Worm (Caenorhabditis elegans): Measurements from ENCODE around the gene E01G6.1.

Gene E01G6.1

ce11 chrX:12285496-12285895 is 24.8 kb downstream of the E01G6.1 start, which contains the start of gene lips-2:
TSS of gene lips-2 (plus strand) at chrX:12285796.
- no peak for TF ChIP-seq nhr-237 (tag; optimal IDR thresholded peaks at IDR 0.05)
- TF ChIP-seq ztf-11 (tag; optimal IDR thresholded peaks at IDR 0.05), result no peak
- no peak for TF ChIP-seq lsy-2 (tag; optimal IDR thresholded peaks at IDR 0.05)
- no peak for TF ChIP-seq elt-3 (tag; optimal IDR thresholded peaks at IDR 0.05)
- no peak for TF ChIP-seq unc-39 (tag; optimal IDR thresholded peaks at IDR 0.05)
- TF ChIP-seq unc-62 (GFP tag; optimal IDR thresholded peaks at IDR 0.05), result no peak
- no peak for TF ChIP-seq drap-1 (GFP tag; optimal IDR thresholded peaks at IDR 0.05)
- TF ChIP-seq nhr-28 (tag; optimal IDR thresholded peaks at IDR 0.05), result no peak
- TF ChIP-seq ceh-43 (GFP tag; optimal IDR thresholded peaks at IDR 0.05), result no peak
- TF ChIP-seq M03D4.4 (tag; optimal IDR thresholded peaks at IDR 0.05), result no peak
- no peak for TF ChIP-seq unc-120 (tag; optimal IDR thresholded peaks at IDR 0.05; ENCODE audit: poor library complexity, severe bottlenecking)
- TF ChIP-seq ces-1 (GFP tag; optimal IDR thresholded peaks at IDR 0.05), result no peak
- TF ChIP-seq bed-3 (GFP tag; optimal IDR thresholded peaks at IDR 0.05), result no peak
- TF ChIP-seq cnd-1 (tag; optimal IDR thresholded peaks at IDR 0.05), result no peak

- TF ChIP-seq zip-8 (tag; optimal IDR thresholded peaks at IDR 0.05) (no peak), nhr-12 (tag; optimal IDR thresholded peaks at IDR 0.05) (no peak), mab-5 (tag; optimal IDR thresholded peaks at IDR 0.05) (no peak), M03D4.4 (tag; optimal IDR thresholded peaks at IDR 0.05) (no peak), snpc-4 (tag; optimal IDR thresholded peaks at IDR 0.05) (no peak), blmp-1 (tag; optimal IDR thresholded peaks at IDR 0.05) (no peak), hlh-1 (tag; optimal IDR thresholded peaks at IDR 0.05) (no peak)
Measured at ce11 chrX:12288254-12288653, 27.6 kb downstream of the E01G6.1 start, which contains the start of gene C04B4.5. TSS of gene C04B4.5 (minus strand) at chrX:12288354.

ce11 chrX:12290539-12290938 is 29.9 kb downstream of the E01G6.1 start, which contains the start of gene C04B4.4:
TSS of gene C04B4.4 (plus strand) at chrX:12290839.
- TF ChIP-seq hlh-1 (tag; optimal IDR thresholded peaks at IDR 0.05), result no peak
- TF ChIP-seq ceh-83 (GFP tag; optimal IDR thresholded peaks at IDR 0.05), result no peak
- TF ChIP-seq pha-4 (tag; optimal IDR thresholded peaks at IDR 0.05), result no peak
- TF ChIP-seq flh-1 (GFP tag; optimal IDR thresholded peaks at IDR 0.05), result no peak
- no peak for TF ChIP-seq unc-39 (tag; optimal IDR thresholded peaks at IDR 0.05)
- no peak for TF ChIP-seq lin-13 (tag; optimal IDR thresholded peaks at IDR 0.05)
- TF ChIP-seq tbx-8 (GFP tag; optimal IDR thresholded peaks at IDR 0.05), result no peak
- no peak for TF ChIP-seq unc-120 (tag; optimal IDR thresholded peaks at IDR 0.05; ENCODE audit: poor library complexity, severe bottlenecking)
- no peak for TF ChIP-seq unc-62 (GFP tag; optimal IDR thresholded peaks at IDR 0.05)
- TF ChIP-seq lsy-2 (tag; optimal IDR thresholded peaks at IDR 0.05), result no peak
- no peak for TF ChIP-seq nhr-237 (tag; optimal IDR thresholded peaks at IDR 0.05)
- no peak for TF ChIP-seq elt-1 (tag; optimal IDR thresholded peaks at IDR 0.05; ENCODE audit: borderline replicate concordance, insufficient read depth)
- no peak for TF ChIP-seq mep-1 (tag; optimal IDR thresholded peaks at IDR 0.05)
- no peak for TF ChIP-seq zip-8 (tag; optimal IDR thresholded peaks at IDR 0.05)
- TF ChIP-seq mls-2 (tag; optimal IDR thresholded peaks at IDR 0.05), result no peak
- no peak for TF ChIP-seq ceh-43 (GFP tag; optimal IDR thresholded peaks at IDR 0.05)

- TF ChIP-seq flh-1 (GFP tag; optimal IDR thresholded peaks at IDR 0.05), result no peak
- TF ChIP-seq mab-5 (tag; optimal IDR thresholded peaks at IDR 0.05), result no peak
- no peak for TF ChIP-seq nhr-28 (tag; optimal IDR thresholded peaks at IDR 0.05)
- TF ChIP-seq lin-32 (GFP tag; optimal IDR thresholded peaks at IDR 0.05), result no peak
Measured at ce11 chrX:12294263-12294662, 33.6 kb downstream of the E01G6.1 start, which contains the start of gene W06D11.1. TSS of gene W06D11.1 (plus strand) at chrX:12294563.

- TF ChIP-seq sptf-1 (tag; optimal IDR thresholded peaks at IDR 0.05) (no peak), lin-32 (GFP tag; optimal IDR thresholded peaks at IDR 0.05) (no peak), unc-62 (GFP tag; optimal IDR thresholded peaks at IDR 0.05) (no peak), flh-1 (GFP tag; optimal IDR thresholded peaks at IDR 0.05) (no peak), nhr-76 (tag; optimal IDR thresholded peaks at IDR 0.05) (no peak), ceh-39 (tag; optimal IDR thresholded peaks at IDR 0.05) (no peak), elt-1 (tag; optimal IDR thresholded peaks at IDR 0.05; ENCODE audit: borderline replicate concordance, insufficient read depth) (no peak), nhr-12 (tag; optimal IDR thresholded peaks at IDR 0.05) (no peak), M03D4.4 (tag; optimal IDR thresholded peaks at IDR 0.05) (no peak)
Measured at ce11 chrX:12296392-12296791, 35.7 kb downstream of the E01G6.1 start, which contains the start of gene W06D11.2. TSS of gene W06D11.2 (minus strand) at chrX:12296730.
